Worm (Caenorhabditis elegans) whole organism, L3 larva: ENCODE data around the gene R53.5.

Source experiments
- R02D3.7 ChIP-seq: fragments of 150-350 bp; optimal IDR thresholded peaks from 2 replicates; lab custom pipeline; 2014; ENCODE audit warnings: missing biosample characterization, missing genetic modification characterization
- aly-2 ChIP-seq: fragments of 150-350 bp; optimal IDR thresholded peaks from 2 replicates; lab custom pipeline; 2014; ENCODE audit warnings: missing biosample characterization, missing genetic modification characterization
- ama-1 ChIP-seq: fragments of 150-350 bp; optimal IDR thresholded peaks from 2 replicates; lab custom pipeline; 2018
- ceh-16 ChIP-seq: sonication (generic microtip); optimal IDR thresholded peaks from 2 replicates; lab custom pipeline; 2017; ENCODE audit warnings: missing biosample characterization, missing genetic modification characterization
- ceh-28 ChIP-seq: fragments of 150-350 bp; optimal IDR thresholded peaks from 2 replicates; lab custom pipeline; 2014; ENCODE audit warnings: missing biosample characterization, missing genetic modification reagents, missing genetic modification characterization
- ceh-82 ChIP-seq: fragments of 150-350 bp; optimal IDR thresholded peaks from 2 replicates; lab custom pipeline; 2014; ENCODE audit warnings: missing biosample characterization, missing genetic modification characterization
- ceh-9 ChIP-seq: sonication (generic microtip); optimal IDR thresholded peaks from 2 replicates; lab custom pipeline; 2018; ENCODE audit warnings: missing biosample characterization, missing genetic modification characterization
- daf-12 ChIP-seq: fragments of 150-350 bp; optimal IDR thresholded peaks from 2 replicates; lab custom pipeline; 2014; ENCODE audit warnings: missing biosample characterization, missing genetic modification reagents, missing genetic modification characterization
- egl-27 ChIP-seq: sonication (generic microtip); optimal IDR thresholded peaks from 4 replicates; lab custom pipeline; 2017; ENCODE audit warnings: missing biosample characterization, missing genetic modification reagents, missing genetic modification characterization
- egl-5 ChIP-seq: fragments of 150-350 bp; optimal IDR thresholded peaks from 2 replicates; lab custom pipeline; 2017; ENCODE audit warnings: missing biosample characterization, missing genetic modification reagents, missing genetic modification characterization, inconsistent platforms
- elt-1 ChIP-seq: fragments of 150-350 bp; optimal IDR thresholded peaks from 2 replicates; lab custom pipeline; 2014; ENCODE audit warnings: missing biosample characterization, missing genetic modification characterization
- elt-2 ChIP-seq: sonication (generic microtip); optimal IDR thresholded peaks from 2 replicates; lab custom pipeline; 2016; ENCODE audit warnings: missing genetic modification reagents, mild to moderate bottlenecking, missing genetic modification characterization, missing compliant biosample characterization
- elt-3 ChIP-seq, 3 experiments: fragments of 150-350 bp in 1 of 3; sonication (generic microtip) in 2 of 3; optimal IDR thresholded peaks; 2 replicates in 2 of 3; 4 replicates in 1 of 3; lab custom pipeline; 2014 to 2017; ENCODE audit warnings: missing biosample characterization in 3 of 3, missing genetic modification characterization in 3 of 3
- eor-1 ChIP-seq, 2 experiments: fragments of 150-350 bp; optimal IDR thresholded peaks; 2 replicates each; lab custom pipeline; 2014 to 2018; ENCODE audit warnings: missing biosample characterization in 2 of 2, missing genetic modification characterization in 2 of 2
- fkh-10 ChIP-seq: sonication (generic microtip); optimal IDR thresholded peaks from 2 replicates; lab custom pipeline; 2017; ENCODE audit warnings: missing biosample characterization, missing genetic modification reagents, missing genetic modification characterization
- fkh-2 ChIP-seq: fragments of 150-350 bp; optimal IDR thresholded peaks from 2 replicates; lab custom pipeline; 2014; ENCODE audit warnings: missing biosample characterization, missing genetic modification reagents, missing genetic modification characterization
- fos-1 ChIP-seq: fragments of 150-350 bp; optimal IDR thresholded peaks from 2 replicates; lab custom pipeline; 2014; ENCODE audit warnings: missing biosample characterization, missing genetic modification characterization
- hmg-11 ChIP-seq: sonication (generic microtip); optimal IDR thresholded peaks from 2 replicates; lab custom pipeline; 2016; ENCODE audit warnings: missing genetic modification characterization, missing compliant biosample characterization
- lin-15B ChIP-seq: fragments of 150-350 bp; optimal IDR thresholded peaks from 2 replicates; lab custom pipeline; 2014; ENCODE audit warnings: missing biosample characterization, missing genetic modification characterization
- lin-39 ChIP-seq: fragments of 150-350 bp; optimal IDR thresholded peaks from 2 replicates; lab custom pipeline; 2018; ENCODE audit warnings: missing biosample characterization, missing genetic modification reagents, missing genetic modification characterization
- lsy-12 ChIP-seq: sonication (generic microtip); optimal IDR thresholded peaks from 2 replicates; lab custom pipeline; 2016; ENCODE audit warnings: mild to moderate bottlenecking, missing genetic modification characterization, missing compliant biosample characterization
- mml-1 ChIP-seq: fragments of 150-350 bp; sonication (generic microtip); optimal IDR thresholded peaks from 3 replicates; lab custom pipeline; 2014; ENCODE audit warnings: missing biosample characterization, missing genetic modification characterization
- nfya-1 ChIP-seq: sonication (generic microtip); optimal IDR thresholded peaks from 2 replicates; lab custom pipeline; 2017; ENCODE audit warnings: missing genetic modification characterization, mild to moderate bottlenecking, missing compliant biosample characterization, antibody characterized with exemption, moderate library complexity; ENCODE audit not compliant: insufficient read depth
- nhr-11 ChIP-seq: fragments of 150-350 bp; optimal IDR thresholded peaks from 2 replicates; lab custom pipeline; 2014; ENCODE audit warnings: missing biosample characterization, missing genetic modification characterization
- nhr-12 ChIP-seq: fragments of 150-350 bp; optimal IDR thresholded peaks from 2 replicates; lab custom pipeline; 2014; ENCODE audit warnings: missing biosample characterization, missing genetic modification characterization
- nhr-23 ChIP-seq: fragments of 150-350 bp; optimal IDR thresholded peaks from 2 replicates; lab custom pipeline; 2014; ENCODE audit warnings: missing biosample characterization, missing genetic modification reagents, missing genetic modification characterization
- nhr-237 ChIP-seq: fragments of 150-350 bp; optimal IDR thresholded peaks from 2 replicates; lab custom pipeline; 2014; ENCODE audit warnings: missing biosample characterization, missing genetic modification characterization
- nhr-25 ChIP-seq: sonication (generic microtip); optimal IDR thresholded peaks from 2 replicates; lab custom pipeline; 2017; ENCODE audit warnings: missing biosample characterization, missing genetic modification characterization
- nhr-28 ChIP-seq: fragments of 150-350 bp; optimal IDR thresholded peaks from 2 replicates; lab custom pipeline; 2014; ENCODE audit warnings: missing biosample characterization, missing genetic modification characterization
- nhr-43 ChIP-seq: sonication (generic microtip); optimal IDR thresholded peaks from 2 replicates; lab custom pipeline; 2016; ENCODE audit warnings: mild to moderate bottlenecking, missing genetic modification characterization, missing compliant biosample characterization; ENCODE audit not compliant: poor library complexity, severe bottlenecking
- nhr-67 ChIP-seq: fragments of 150-350 bp; optimal IDR thresholded peaks from 2 replicates; lab custom pipeline; 2014; ENCODE audit warnings: missing biosample characterization, missing genetic modification characterization
- nhr-76 ChIP-seq: fragments of 150-350 bp; sonication (generic microtip); optimal IDR thresholded peaks from 5 replicates; lab custom pipeline; 2014; ENCODE audit warnings: missing biosample characterization, missing genetic modification characterization
- nhr-77 ChIP-seq: fragments of 150-350 bp; optimal IDR thresholded peaks from 2 replicates; lab custom pipeline; 2014; ENCODE audit warnings: missing biosample characterization, missing genetic modification characterization
- pha-4 ChIP-seq: fragments of 150-350 bp; optimal IDR thresholded peaks from 2 replicates; lab custom pipeline; 2014; ENCODE audit warnings: missing biosample characterization, missing genetic modification reagents, missing genetic modification characterization
- pqm-1 ChIP-seq: fragments of 150-350 bp; optimal IDR thresholded peaks from 2 replicates; lab custom pipeline; 2017; ENCODE audit warnings: missing biosample characterization, missing genetic modification characterization, inconsistent platforms
- sea-2 ChIP-seq: fragments of 150-350 bp; sonication (generic microtip); optimal IDR thresholded peaks from 4 replicates; lab custom pipeline; 2014; ENCODE audit warnings: missing biosample characterization, missing genetic modification reagents, missing genetic modification characterization
- skn-1 ChIP-seq: fragments of 150-350 bp; optimal IDR thresholded peaks from 2 replicates; lab custom pipeline; 2014; ENCODE audit warnings: missing biosample characterization, missing genetic modification characterization
- snpc-4 ChIP-seq: fragments of 150-350 bp; optimal IDR thresholded peaks from 2 replicates; lab custom pipeline; 2014; ENCODE audit warnings: missing biosample characterization, missing genetic modification characterization
- tbx-2 ChIP-seq: sonication (generic microtip); optimal IDR thresholded peaks from 2 replicates; lab custom pipeline; 2016; ENCODE audit warnings: mild to moderate bottlenecking, missing genetic modification characterization, missing compliant biosample characterization
- unc-39 ChIP-seq: sonication (generic microtip); optimal IDR thresholded peaks from 4 replicates; lab custom pipeline; 2017; ENCODE audit warnings: missing biosample characterization, missing genetic modification characterization
- unc-62 ChIP-seq: fragments of 150-350 bp; sonication (generic microtip); optimal IDR thresholded peaks from 4 replicates; lab custom pipeline; 2014; ENCODE audit warnings: missing biosample characterization, missing genetic modification reagents, missing genetic modification characterization
- ztf-11 ChIP-seq: fragments of 150-350 bp; optimal IDR thresholded peaks from 2 replicates; lab custom pipeline; 2014; ENCODE audit warnings: missing biosample characterization, missing genetic modification characterization
- ztf-4 ChIP-seq: fragments of 150-350 bp; optimal IDR thresholded peaks from 2 replicates; lab custom pipeline; 2014; ENCODE audit warnings: missing biosample characterization, missing genetic modification characterization

Gene R53.5

ce11 chrII:9981760-9982159 lies 11.5 kb upstream of the R53.5 start, which contains the start of gene sdz-38:
TSS of gene sdz-38 (minus strand) at chrII:9981860.
- TF ChIP-seq fkh-10 (GFP tag; lab: Kevin White, UChicago) (no peak), ama-1 (lab: Kevin White, UChicago) (no peak), nhr-23 (tag; lab: Kevin White, UChicago) (no peak), pha-4 (tag; lab: Kevin White, UChicago) (no peak), hmg-11 (tag; lab: Kevin White, UChicago) (no peak), ztf-11 (tag; lab: Kevin White, UChicago) (no peak), unc-39 (no peak), ceh-28 (tag; lab: Kevin White, UChicago) (no peak), nhr-67 (tag; lab: Kevin White, UChicago) (no peak), aly-2 (tag; lab: Kevin White, UChicago) (no peak), nfya-1 (tag; lab: Kevin White, UChicago) (no peak), mml-1 (tag; lab: Kevin White, UChicago) (no peak), fos-1 (tag; lab: Kevin White, UChicago) (no peak), tbx-2 (tag; lab: Kevin White, UChicago) (no peak)

- no peak for TF ChIP-seq nhr-77 (tag; lab: Kevin White, UChicago)
- TF ChIP-seq ceh-16 (tag; lab: Kevin White, UChicago) = no peak
- no peak for TF ChIP-seq nhr-67 (tag; lab: Kevin White, UChicago)
- TF ChIP-seq unc-62 (GFP tag; lab: Kevin White, UChicago) = no peak
- no peak for TF ChIP-seq fkh-2 (tag; lab: Kevin White, UChicago)
- TF ChIP-seq tbx-2 (tag; lab: Kevin White, UChicago) = no peak
- no peak for TF ChIP-seq R02D3.7
- TF ChIP-seq ztf-4 (tag; lab: Kevin White, UChicago) = no peak
- no peak for TF ChIP-seq nhr-11 (tag; lab: Kevin White, UChicago)
- no peak for TF ChIP-seq nhr-28 (tag; lab: Kevin White, UChicago)
- TF ChIP-seq nfya-1 (tag; lab: Kevin White, UChicago) = no peak
- TF ChIP-seq elt-2 (tag; lab: Kevin White, UChicago) = no peak
- no peak for TF ChIP-seq ceh-28 (tag; lab: Kevin White, UChicago)
- TF ChIP-seq ceh-82 = no peak
- no peak for TF ChIP-seq daf-12 (tag; lab: Kevin White, UChicago)
- no peak for TF ChIP-seq eor-1 (tag; optimal IDR thresholded peaks at IDR 0.05; lab: Kevin White, UChicago)
- TF ChIP-seq nhr-237 (tag; lab: Kevin White, UChicago) = no peak
- TF ChIP-seq ceh-9 = no peak
- no peak for TF ChIP-seq egl-5 (tag; lab: Kevin White, UChicago)
These were observed 9.9 kb upstream of the R53.5 start, which contains the start of gene ZK892.6 for ce11 chrII:9980077-9980631. TSS of gene ZK892.6 (minus strand) at chrII:9980127.

- TF ChIP-seq unc-39 (no peak), hmg-11 (tag; lab: Kevin White, UChicago) (no peak), ama-1 (lab: Kevin White, UChicago) (no peak)
These were observed 6.1 kb upstream of the R53.5 start, which contains the start of gene R53.8 for ce11 chrII:9976405-9976804. TSS of gene R53.8 (plus strand) at chrII:9976705.

- TF ChIP-seq tbx-2 (tag; lab: Kevin White, UChicago) (peak; percentile 34), R02D3.7 (peak; percentile 53), lin-39 (tag; lab: Kevin White, UChicago) (peak; percentile 78), unc-62 (GFP tag; lab: Kevin White, UChicago) (peak; percentile 74), nhr-76 (no peak), nhr-23 (tag; lab: Kevin White, UChicago) (peak; percentile 95), mml-1 (tag; lab: Kevin White, UChicago) (no peak), lsy-12 (tag; lab: Kevin White, UChicago) (no peak), egl-27 (peak; percentile 56), skn-1 (tag; lab: Kevin White, UChicago) (peak; percentile 57), nhr-25 (peak; percentile 89), sea-2 (GFP tag; lab: Kevin White, UChicago) (no peak), elt-3 (tag; optimal IDR thresholded peaks at IDR 0.05; lab: Kevin White, UChicago) (peak in 1 of 3 experiments; percentile 21), nhr-237 (tag; lab: Kevin White, UChicago) (no peak), daf-12 (tag; lab: Kevin White, UChicago) (no peak), elt-2 (tag; lab: Kevin White, UChicago) (peak; percentile 87), nhr-12 (no peak), pha-4 (tag; lab: Kevin White, UChicago) (peak; percentile 96), pqm-1 (peak; percentile 93), snpc-4 (tag; lab: Kevin White, UChicago) (peak; percentile 17), egl-5 (tag; lab: Kevin White, UChicago) (peak; percentile 93), ceh-82 (peak; percentile 18), elt-1 (tag; lab: Kevin White, UChicago) (peak; percentile 82), lin-15B (tag; lab: Kevin White, UChicago) (peak; percentile 63), ceh-9 (no peak), nfya-1 (tag; lab: Kevin White, UChicago) (peak; percentile 90), nhr-11 (tag; lab: Kevin White, UChicago) (no peak), ceh-28 (tag; lab: Kevin White, UChicago) (peak; percentile 77), hmg-11 (tag; lab: Kevin White, UChicago) (peak; percentile 94), eor-1 (tag; optimal IDR thresholded peaks at IDR 0.05; lab: Kevin White, UChicago) (no peak), nhr-43 (tag; lab: Kevin White, UChicago) (peak; percentile 48)
These were observed 4.7 kb upstream of the R53.5 start, which contains the start of gene aakg-5 for ce11 chrII:9974967-9975366. TSS of gene aakg-5 (minus strand) at chrII:9975125.
